Fruit fly (Drosophila melanogaster): ENCODE results near the gene RagA-B.

dm6 chr3R:8960329-8960728 lies 23.8 kb downstream of the RagA-B start:
- TF ChIP-seq psq (optimal IDR thresholded peaks at IDR 0.05) (no peak), usp (GFP tag; optimal IDR thresholded peaks at IDR 0.05) (no peak), EcR (GFP tag; optimal IDR thresholded peaks at IDR 0.05) (no peak)
